Fruit fly (Drosophila melanogaster): ENCODE data around the gene CG32066.

dm6 chr3L:10654439-10654838 is 6.4 kb downstream of the CG32066 start:
- TF ChIP-seq EcR (GFP tag; optimal IDR thresholded peaks at IDR 0.05) (no peak), psq (optimal IDR thresholded peaks at IDR 0.05) (no peak)

All from whole organism.